Fruit fly (Drosophila melanogaster) whole organism, wandering third instar larva: ENCODE data around the gene CG14694.

Experiments used
- Abd-B ChIP-seq: fragments of >200 bp; optimal IDR thresholded peaks from 2 replicates; lab custom pipeline; 2017; ENCODE audit warnings: missing biosample characterization, missing genetic modification characterization
- CG32264 ChIP-seq: fragments of 200-800 bp; sonication (Bioruptor generic); optimal IDR thresholded peaks from 2 replicates; lab custom pipeline; 2016; ENCODE audit warnings: missing biosample characterization, missing genetic modification characterization
- CrebA ChIP-seq: fragments of 200-800 bp; sonication (Bioruptor generic); optimal IDR thresholded peaks from 2 replicates; lab custom pipeline; 2016; ENCODE audit warnings: missing biosample characterization, mild to moderate bottlenecking, missing genetic modification characterization, borderline replicate concordance
- Hr78 ChIP-seq: fragments of >200 bp; optimal IDR thresholded peaks from 2 replicates; lab custom pipeline; 2017; ENCODE audit warnings: missing biosample characterization, missing genetic modification characterization
- Hr83 ChIP-seq: fragments of 200-300 bp; sonication (Bioruptor generic); optimal IDR thresholded peaks from 2 replicates; lab custom pipeline; 2016; ENCODE audit warnings: missing biosample characterization, mild to moderate bottlenecking, missing genetic modification characterization, moderate library complexity; ENCODE audit not compliant: poor library complexity, severe bottlenecking
- Mio ChIP-seq: sonication (Bioruptor generic); optimal IDR thresholded peaks from 2 replicates; lab custom pipeline; 2016; ENCODE audit warnings: missing biosample characterization, missing genetic modification characterization
- br ChIP-seq: fragments of 200-800 bp; sonication (Bioruptor generic); optimal IDR thresholded peaks from 2 replicates; lab custom pipeline; 2016; ENCODE audit warnings: missing biosample characterization, missing genetic modification characterization
- ey ChIP-seq: fragments of 200-800 bp; sonication (Bioruptor generic); optimal IDR thresholded peaks from 2 replicates; lab custom pipeline; 2016; ENCODE audit warnings: missing biosample characterization, missing genetic modification characterization
- foxo ChIP-seq, 2 experiments: fragments of 200-800 bp; sonication (Bioruptor generic); optimal IDR thresholded peaks; 2 replicates in 1 of 2; 3 replicates in 1 of 2; lab custom pipeline; 2016 to 2017; ENCODE audit warnings: missing biosample characterization in 2 of 2, missing genetic modification characterization in 2 of 2
- h ChIP-seq: fragments of 200-800 bp; sonication (Bioruptor generic); optimal IDR thresholded peaks from 3 replicates; lab custom pipeline; 2016; ENCODE audit warnings: missing biosample characterization, mild to moderate bottlenecking, missing genetic modification characterization
- lola ChIP-seq: fragments of >200 bp; optimal IDR thresholded peaks from 2 replicates; lab custom pipeline; 2017; ENCODE audit warnings: missing biosample characterization, missing genetic modification characterization
- psq ChIP-seq: fragments of 200-800 bp; sonication (Bioruptor generic); optimal IDR thresholded peaks from 3 replicates; lab custom pipeline; 2017; ENCODE audit warnings: missing biosample characterization, mild to moderate bottlenecking, missing genetic modification characterization, moderate library complexity
- tai ChIP-seq: sonication (Bioruptor generic); optimal IDR thresholded peaks from 2 replicates; lab custom pipeline; 2016; ENCODE audit warnings: missing biosample characterization, missing genetic modification characterization

dm6 chr3R:10852232-10852774, 7.3 kb downstream of the CG14694 start, which contains the start of gene CG4565:
- TF ChIP-seq Hr83 (no peak), psq (GFP tag; lab: Kevin White, UChicago) (no peak), Abd-B (no peak), ey (GFP tag; lab: Kevin White, UChicago) (no peak), Hr78 (no peak), foxo (GFP tag; optimal IDR thresholded peaks at IDR 0.05; lab: Kevin White, UChicago) (no peak), lola (GFP tag; lab: Kevin White, UChicago) (no peak), tai (GFP tag; lab: Kevin White, UChicago) (no peak), br (GFP tag; lab: Kevin White, UChicago) (no peak), CG32264 (no peak), CrebA (no peak), Mio (GFP tag; lab: Kevin White, UChicago) (no peak), h (no peak)
